Comparison of ENCODE assay signal across 5 worm cellular contexts in genomic region chrII:1084899-1085298, ce11.
TF ChIP-seq lines count a peak whose summit lies in the region.

No protein-coding gene starts in this region.

TF ChIP-seq in whole organism, L1 larva, 84 proteins besides CTCF, POLR2A, EP300 and RAD21 (continued from another document and continues in another):
- TF ChIP-seq aly-2 (tag; optimal IDR thresholded peaks at IDR 0.05; lab: Kevin White, UChicago): no peak
- TF ChIP-seq lin-14 (GFP tag; optimal IDR thresholded peaks at IDR 0.05; lab: Kevin White, UChicago): peak; percentile 91
- no peak for TF ChIP-seq unc-62 (GFP tag; optimal IDR thresholded peaks at IDR 0.05; lab: Kevin White, UChicago)
- no peak for TF ChIP-seq unc-98 (GFP tag; IDR thresholded peaks at IDR 0.05; lab: Robert Waterston, UW)
- TF ChIP-seq efl-1 (optimal IDR thresholded peaks at IDR 0.05; lab: Kevin White, UChicago): peak; percentile 63 to 65
- TF ChIP-seq efl-1 (GFP tag; optimal IDR thresholded peaks at IDR 0.05 in 1 of 2; lab: Kevin White, UChicago): peak in 1 of 2 experiments; percentile 36
- peak; percentile 61 for TF ChIP-seq nhr-11 (tag; optimal IDR thresholded peaks at IDR 0.05; lab: Kevin White, UChicago)
- no peak for TF ChIP-seq nhr-77 (tag; optimal IDR thresholded peaks at IDR 0.05; lab: Kevin White, UChicago)
- TF ChIP-seq nhr-28 (tag; optimal IDR thresholded peaks at IDR 0.05; lab: Kevin White, UChicago): no peak
- no peak for TF ChIP-seq efl-3 (GFP tag; optimal IDR thresholded peaks at IDR 0.05; lab: Kevin White, UChicago)
- no peak for TF ChIP-seq pax-3 (tag; optimal IDR thresholded peaks at IDR 0.05; lab: Kevin White, UChicago)
- TF ChIP-seq nhr-20 (tag; optimal IDR thresholded peaks at IDR 0.05; lab: Kevin White, UChicago): peak; percentile 61
- TF ChIP-seq snu-23 (GFP tag; optimal IDR thresholded peaks at IDR 0.05; lab: Kevin White, UChicago): peak; percentile 69
- no peak for TF ChIP-seq nhr-90 (tag; optimal IDR thresholded peaks at IDR 0.05; lab: Kevin White, UChicago; ENCODE audit: poor library complexity)
- no peak for TF ChIP-seq hlh-17 (GFP tag; optimal IDR thresholded peaks at IDR 0.05; lab: Kevin White, UChicago; ENCODE audit: borderline replicate concordance)
- no peak for TF ChIP-seq Y116A8C.19 (tag; optimal IDR thresholded peaks at IDR 0.05; lab: Kevin White, UChicago; ENCODE audit: borderline replicate concordance)
- no peak for TF ChIP-seq sptf-1 (tag; optimal IDR thresholded peaks at IDR 0.05; lab: Kevin White, UChicago)
- peak in 1 of 2 experiments; percentile 44 for TF ChIP-seq lin-35 (GFP tag; optimal IDR thresholded peaks at IDR 0.05; lab: Kevin White, UChicago)
- no peak for TF ChIP-seq ztf-4 (tag; optimal IDR thresholded peaks at IDR 0.05; lab: Kevin White, UChicago)
- peak; percentile 52 for TF ChIP-seq irx-1 (tag; optimal IDR thresholded peaks at IDR 0.05; lab: Kevin White, UChicago)
- peak; percentile 88 for TF ChIP-seq nhr-71 (tag; optimal IDR thresholded peaks at IDR 0.05; lab: Kevin White, UChicago)
- TF ChIP-seq mef-2 (tag; optimal IDR thresholded peaks at IDR 0.05; lab: Kevin White, UChicago): peak; percentile 61
- no peak for TF ChIP-seq nhr-85 (tag; lab: Kevin White, UChicago)
- TF ChIP-seq egl-27 (tag; optimal IDR thresholded peaks at IDR 0.05; lab: Kevin White, UChicago): peak in 1 of 2 experiments; percentile 16
- peak; percentile 22 for TF ChIP-seq unc-86 (tag; optimal IDR thresholded peaks at IDR 0.05; lab: Kevin White, UChicago)
- TF ChIP-seq lsy-2 (tag; optimal IDR thresholded peaks at IDR 0.05; lab: Kevin White, UChicago): peak; percentile 68 to 73

TF ChIP-seq in whole organism, L2 larva, 48 proteins besides CTCF, POLR2A, EP300 and RAD21 (continued from another document):
- TF ChIP-seq crh-2 (tag; optimal IDR thresholded peaks at IDR 0.05; lab: Kevin White, UChicago) (peak; percentile 48), C34F6.9 (tag; optimal IDR thresholded peaks at IDR 0.05; lab: Kevin White, UChicago) (peak; percentile 57), skn-1 (tag; optimal IDR thresholded peaks at IDR 0.05; lab: Kevin White, UChicago) (no peak)

TF ChIP-seq in whole organism, L3 larva, 47 proteins besides CTCF, POLR2A, EP300 and RAD21 (continued from another document):
- peak; percentile 61 for TF ChIP-seq nfya-1 (tag; optimal IDR thresholded peaks at IDR 0.05; lab: Kevin White, UChicago; ENCODE audit: insufficient read depth)
- TF ChIP-seq unc-39 (tag; optimal IDR thresholded peaks at IDR 0.05; lab: Kevin White, UChicago): no peak
- TF ChIP-seq nhr-67 (tag; optimal IDR thresholded peaks at IDR 0.05; lab: Kevin White, UChicago): no peak
- TF ChIP-seq R02D3.7 (tag; optimal IDR thresholded peaks at IDR 0.05; lab: Kevin White, UChicago): no peak
- no peak for TF ChIP-seq elt-2 (tag; optimal IDR thresholded peaks at IDR 0.05; lab: Kevin White, UChicago)
- TF ChIP-seq lin-15B (tag; optimal IDR thresholded peaks at IDR 0.05; lab: Kevin White, UChicago): peak; percentile 10
- TF ChIP-seq fkh-2 (tag; optimal IDR thresholded peaks at IDR 0.05; lab: Kevin White, UChicago): no peak
- no peak for TF ChIP-seq mdl-1 (tag; optimal IDR thresholded peaks at IDR 0.05; lab: Kevin White, UChicago)
- peak; percentile 35 for TF ChIP-seq pha-4 (tag; optimal IDR thresholded peaks at IDR 0.05; lab: Kevin White, UChicago)
- TF ChIP-seq pqm-1 (tag; optimal IDR thresholded peaks at IDR 0.05; lab: Kevin White, UChicago): no peak
- peak; percentile 59 for TF ChIP-seq hmg-11 (tag; optimal IDR thresholded peaks at IDR 0.05; lab: Kevin White, UChicago)
- TF ChIP-seq ama-1 (optimal IDR thresholded peaks at IDR 0.05; lab: Kevin White, UChicago): no peak
- TF ChIP-seq skn-1 (tag; optimal IDR thresholded peaks at IDR 0.05; lab: Kevin White, UChicago): peak; percentile 81
- TF ChIP-seq daf-12 (tag; optimal IDR thresholded peaks at IDR 0.05; lab: Kevin White, UChicago): no peak
- peak; percentile 11 for TF ChIP-seq lin-39 (tag; optimal IDR thresholded peaks at IDR 0.05; lab: Kevin White, UChicago)
TF ChIP-seq in whole organism, L3 larva: peak in this region for 8.

TF ChIP-seq in whole organism, L4 larva, 104 proteins besides CTCF, POLR2A, EP300 and RAD21 (continued from another document):
- no peak for TF ChIP-seq D1046.2 (GFP tag; IDR thresholded peaks at IDR 0.05; lab: Robert Waterston, UW)
- TF ChIP-seq dve-1 (tag; optimal IDR thresholded peaks at IDR 0.05; lab: Kevin White, UChicago; ENCODE audit: insufficient read depth): peak; percentile 65
- no peak for TF ChIP-seq unc-130 (GFP tag; optimal IDR thresholded peaks at IDR 0.05; lab: Kevin White, UChicago)
- no peak for TF ChIP-seq F44E2.7 (GFP tag; IDR thresholded peaks at IDR 0.05; lab: Robert Waterston, UW)
- peak; percentile 41; the same call in 1 of the 2 replicates for TF ChIP-seq hmg-1.1 (GFP tag; IDR thresholded peaks at IDR 0.05; lab: Robert Waterston, UW)
- TF ChIP-seq nhr-11 (tag; optimal IDR thresholded peaks at IDR 0.05; lab: Kevin White, UChicago): peak; percentile 66
- no peak for TF ChIP-seq pha-4 (GFP tag; IDR thresholded peaks at IDR 0.05; lab: Robert Waterston, UW)
- peak; percentile 25 for TF ChIP-seq pha-4 (tag; optimal IDR thresholded peaks at IDR 0.05; lab: Kevin White, UChicago)
- TF ChIP-seq mes-2 (tag; optimal IDR thresholded peaks at IDR 0.05; lab: Kevin White, UChicago; ENCODE audit: poor library complexity, severe bottlenecking): peak; percentile 31
- TF ChIP-seq F37D6.2 (tag; optimal IDR thresholded peaks at IDR 0.05; lab: Kevin White, UChicago): peak; percentile 20
- TF ChIP-seq jun-1 (tag; optimal IDR thresholded peaks at IDR 0.05; lab: Kevin White, UChicago): no peak
- TF ChIP-seq nhr-25 (tag; optimal IDR thresholded peaks at IDR 0.05; lab: Kevin White, UChicago; ENCODE audit: borderline replicate concordance, insufficient read depth): no peak
- TF ChIP-seq hlh-30 (tag; optimal IDR thresholded peaks at IDR 0.05; lab: Kevin White, UChicago; ENCODE audit: insufficient read depth): peak; percentile 59
- peak in 1 of 2 experiments; percentile 34 for TF ChIP-seq unc-62 (GFP tag; optimal IDR thresholded peaks at IDR 0.05 in 1 of 2; lab: Kevin White, UChicago)
- TF ChIP-seq unc-62 (tag; optimal IDR thresholded peaks at IDR 0.05; lab: Kevin White, UChicago): no peak
TF ChIP-seq in whole organism, L4 larva: peak in this region for 15.

TF ChIP-seq in whole organism, late embryonic, 69 proteins besides CTCF, POLR2A, EP300 and RAD21 (continued from another document):
- no peak for TF ChIP-seq hlh-30 (tag; optimal IDR thresholded peaks at IDR 0.05; lab: Kevin White, UChicago; ENCODE audit: insufficient read depth)
- no peak for TF ChIP-seq pha-4 (tag; optimal IDR thresholded peaks at IDR 0.05; lab: Kevin White, UChicago)
- TF ChIP-seq lim-6 (tag; optimal IDR thresholded peaks at IDR 0.05; lab: Kevin White, UChicago): no peak
- no peak for TF ChIP-seq sdc-2 (tag; optimal IDR thresholded peaks at IDR 0.05; lab: Kevin White, UChicago)
- TF ChIP-seq ceh-22 (tag; optimal IDR thresholded peaks at IDR 0.05; lab: Kevin White, UChicago): no peak
